Worm (Caenorhabditis elegans) whole organism, L3 larva: ENCODE measurements around the gene R05G9.1.

ENCODE experiments used
- aly-2 ChIP-seq: fragments of 150-350 bp; optimal IDR thresholded peaks from 2 replicates; lab custom pipeline; 2014; ENCODE audit warnings: missing biosample characterization, missing genetic modification characterization
- ceh-82 ChIP-seq: fragments of 150-350 bp; optimal IDR thresholded peaks from 2 replicates; lab custom pipeline; 2014; ENCODE audit warnings: missing biosample characterization, missing genetic modification characterization
- fos-1 ChIP-seq: fragments of 150-350 bp; optimal IDR thresholded peaks from 2 replicates; lab custom pipeline; 2014; ENCODE audit warnings: missing biosample characterization, missing genetic modification characterization
- lin-39 ChIP-seq: fragments of 150-350 bp; optimal IDR thresholded peaks from 2 replicates; lab custom pipeline; 2018; ENCODE audit warnings: missing biosample characterization, missing genetic modification reagents, missing genetic modification characterization
- mdl-1 ChIP-seq: fragments of 150-350 bp; optimal IDR thresholded peaks from 2 replicates; lab custom pipeline; 2014; ENCODE audit warnings: missing biosample characterization, missing genetic modification characterization
- nhr-11 ChIP-seq: fragments of 150-350 bp; optimal IDR thresholded peaks from 2 replicates; lab custom pipeline; 2014; ENCODE audit warnings: missing biosample characterization, missing genetic modification characterization
- nhr-12 ChIP-seq: fragments of 150-350 bp; optimal IDR thresholded peaks from 2 replicates; lab custom pipeline; 2014; ENCODE audit warnings: missing biosample characterization, missing genetic modification characterization
- nhr-23 ChIP-seq: fragments of 150-350 bp; optimal IDR thresholded peaks from 2 replicates; lab custom pipeline; 2014; ENCODE audit warnings: missing biosample characterization, missing genetic modification reagents, missing genetic modification characterization
- nhr-25 ChIP-seq: sonication (generic microtip); optimal IDR thresholded peaks from 2 replicates; lab custom pipeline; 2017; ENCODE audit warnings: missing biosample characterization, missing genetic modification characterization
- pqm-1 ChIP-seq: fragments of 150-350 bp; optimal IDR thresholded peaks from 2 replicates; lab custom pipeline; 2017; ENCODE audit warnings: missing biosample characterization, missing genetic modification characterization, inconsistent platforms

- no peak for TF ChIP-seq nhr-12
- TF ChIP-seq lin-39 (tag; lab: Kevin White, UChicago): no peak
- TF ChIP-seq mdl-1 (tag; lab: Kevin White, UChicago): no peak
- TF ChIP-seq nhr-11 (tag; lab: Kevin White, UChicago): no peak
- TF ChIP-seq nhr-23 (tag; lab: Kevin White, UChicago): no peak
- TF ChIP-seq ceh-82 (tag; lab: Kevin White, UChicago): no peak
- TF ChIP-seq aly-2: no peak
- no peak for TF ChIP-seq fos-1 (tag; lab: Kevin White, UChicago)
- TF ChIP-seq pqm-1 (tag; lab: Kevin White, UChicago): no peak
- no peak for TF ChIP-seq nhr-25 (tag; lab: Kevin White, UChicago)
Measured at ce11 chrII:6526136-6526684, 23.2 kb downstream of the R05G9.1 start.
